Worm (Caenorhabditis elegans) whole organism, L1 larva: ENCODE data around the gene gst-4.

ENCODE experiments used
- alr-1 ChIP-seq: fragments of 200-800 bp; sonication (Bioruptor generic); optimal IDR thresholded peaks from 2 replicates; lab custom pipeline; 2018; ENCODE audit warnings: borderline replicate concordance, mild to moderate bottlenecking, missing genetic modification characterization, missing compliant biosample characterization
- ama-1 ChIP-seq: fragments of 150-350 bp; optimal IDR thresholded peaks from 2 replicates; lab custom pipeline; 2014
- fos-1 ChIP-seq: fragments of 150-350 bp; optimal IDR thresholded peaks from 2 replicates; lab custom pipeline; 2014; ENCODE audit warnings: missing biosample characterization, missing genetic modification characterization
- lin-39 ChIP-seq: fragments of 150-350 bp; optimal IDR thresholded peaks from 2 replicates; lab custom pipeline; 2014; ENCODE audit warnings: missing biosample characterization, missing genetic modification reagents, missing genetic modification characterization
- lir-3 ChIP-seq: sonication (generic microtip); optimal IDR thresholded peaks from 2 replicates; lab custom pipeline; 2016; ENCODE audit warnings: mild to moderate bottlenecking, missing genetic modification characterization, moderate library complexity, missing compliant biosample characterization; ENCODE audit not compliant: poor library complexity
- nhr-11 ChIP-seq: fragments of 150-350 bp; optimal IDR thresholded peaks from 2 replicates; lab custom pipeline; 2014; ENCODE audit warnings: missing biosample characterization, missing genetic modification characterization
- nhr-12 ChIP-seq: sonication (generic microtip); optimal IDR thresholded peaks from 2 replicates; lab custom pipeline; 2017; ENCODE audit warnings: missing biosample characterization, missing genetic modification characterization
- nhr-237 ChIP-seq: fragments of 150-350 bp; optimal IDR thresholded peaks from 2 replicates; lab custom pipeline; 2014; ENCODE audit warnings: missing biosample characterization, missing genetic modification characterization
- nhr-77 ChIP-seq: fragments of 150-350 bp; optimal IDR thresholded peaks from 2 replicates; lab custom pipeline; 2014; ENCODE audit warnings: missing biosample characterization, missing genetic modification characterization
- pqm-1 ChIP-seq: sonication (generic microtip); optimal IDR thresholded peaks from 3 replicates; lab custom pipeline; 2017; ENCODE audit warnings: missing biosample characterization, missing genetic modification characterization
- skn-1 ChIP-seq: fragments of 150-350 bp; optimal IDR thresholded peaks from 2 replicates; lab custom pipeline; 2014; ENCODE audit warnings: missing biosample characterization, missing genetic modification characterization
- ztf-11 ChIP-seq, 2 experiments: sonication (generic microtip); optimal IDR thresholded peaks; 2 replicates each; lab custom pipeline; 2016 to 2017; ENCODE audit warnings: missing genetic modification characterization in 2 of 2, missing biosample characterization in 1 of 2, missing compliant biosample characterization in 1 of 2
- ztf-4 ChIP-seq: fragments of 150-350 bp; optimal IDR thresholded peaks from 2 replicates; lab custom pipeline; 2014; ENCODE audit warnings: missing biosample characterization, missing genetic modification characterization

ce11 chrIV:10111441-10111840 lies 30.6 kb upstream of the gst-4 start, which contains the start of gene spch-1:
- no peak for TF ChIP-seq ama-1 (lab: Kevin White, UChicago)
- TF ChIP-seq ztf-4 (tag; lab: Kevin White, UChicago), result no peak
- TF ChIP-seq fos-1 (tag; lab: Kevin White, UChicago), result no peak
- TF ChIP-seq pqm-1 (tag; lab: Kevin White, UChicago), result no peak
- TF ChIP-seq nhr-77 (tag; lab: Kevin White, UChicago), result no peak
- no peak for TF ChIP-seq ztf-11 (tag; optimal IDR thresholded peaks at IDR 0.05; lab: Kevin White, UChicago)
- TF ChIP-seq nhr-12 (tag; lab: Kevin White, UChicago), result no peak
- no peak for TF ChIP-seq nhr-237 (tag; lab: Kevin White, UChicago)
- no peak for TF ChIP-seq nhr-11
- TF ChIP-seq skn-1, result no peak
- TF ChIP-seq alr-1 (tag; lab: Kevin White, UChicago), result no peak
- no peak for TF ChIP-seq lir-3 (tag; lab: Kevin White, UChicago)
- no peak for TF ChIP-seq lin-39 (tag; lab: Kevin White, UChicago)
